Worm (Caenorhabditis elegans) whole organism, L3 larva: Measurements from ENCODE around the gene swp-1.

Experiments used
- R02D3.7 ChIP-seq: fragments of 150-350 bp; optimal IDR thresholded peaks from 2 replicates; lab custom pipeline; 2014; ENCODE audit warnings: missing biosample characterization, missing genetic modification characterization
- ZK546.5 ChIP-seq: sonication (generic microtip); optimal IDR thresholded peaks from 2 replicates; lab custom pipeline; 2017; ENCODE audit warnings: missing biosample characterization, missing genetic modification characterization
- aly-2 ChIP-seq: fragments of 150-350 bp; optimal IDR thresholded peaks from 2 replicates; lab custom pipeline; 2014; ENCODE audit warnings: missing biosample characterization, missing genetic modification characterization
- ama-1 ChIP-seq: fragments of 150-350 bp; optimal IDR thresholded peaks from 2 replicates; lab custom pipeline; 2018
- ceh-16 ChIP-seq: sonication (generic microtip); optimal IDR thresholded peaks from 2 replicates; lab custom pipeline; 2017; ENCODE audit warnings: missing biosample characterization, missing genetic modification characterization
- ceh-82 ChIP-seq: fragments of 150-350 bp; optimal IDR thresholded peaks from 2 replicates; lab custom pipeline; 2014; ENCODE audit warnings: missing biosample characterization, missing genetic modification characterization
- ceh-9 ChIP-seq: sonication (generic microtip); optimal IDR thresholded peaks from 2 replicates; lab custom pipeline; 2018; ENCODE audit warnings: missing biosample characterization, missing genetic modification characterization
- daf-12 ChIP-seq: fragments of 150-350 bp; optimal IDR thresholded peaks from 2 replicates; lab custom pipeline; 2014; ENCODE audit warnings: missing biosample characterization, missing genetic modification reagents, missing genetic modification characterization
- egl-5 ChIP-seq: fragments of 150-350 bp; optimal IDR thresholded peaks from 2 replicates; lab custom pipeline; 2017; ENCODE audit warnings: missing biosample characterization, missing genetic modification reagents, missing genetic modification characterization, inconsistent platforms
- elt-2 ChIP-seq: sonication (generic microtip); optimal IDR thresholded peaks from 2 replicates; lab custom pipeline; 2016; ENCODE audit warnings: missing genetic modification reagents, mild to moderate bottlenecking, missing genetic modification characterization, missing compliant biosample characterization
- eor-1 ChIP-seq, 2 experiments: fragments of 150-350 bp; optimal IDR thresholded peaks; 2 replicates each; lab custom pipeline; 2014 to 2018; ENCODE audit warnings: missing biosample characterization in 2 of 2, missing genetic modification characterization in 2 of 2
- fkh-10 ChIP-seq: sonication (generic microtip); optimal IDR thresholded peaks from 2 replicates; lab custom pipeline; 2017; ENCODE audit warnings: missing biosample characterization, missing genetic modification reagents, missing genetic modification characterization
- fkh-2 ChIP-seq: fragments of 150-350 bp; optimal IDR thresholded peaks from 2 replicates; lab custom pipeline; 2014; ENCODE audit warnings: missing biosample characterization, missing genetic modification reagents, missing genetic modification characterization
- hmg-11 ChIP-seq: sonication (generic microtip); optimal IDR thresholded peaks from 2 replicates; lab custom pipeline; 2016; ENCODE audit warnings: missing genetic modification characterization, missing compliant biosample characterization
- lin-39 ChIP-seq: fragments of 150-350 bp; optimal IDR thresholded peaks from 2 replicates; lab custom pipeline; 2018; ENCODE audit warnings: missing biosample characterization, missing genetic modification reagents, missing genetic modification characterization
- mdl-1 ChIP-seq: fragments of 150-350 bp; optimal IDR thresholded peaks from 2 replicates; lab custom pipeline; 2014; ENCODE audit warnings: missing biosample characterization, missing genetic modification characterization
- nhr-11 ChIP-seq: fragments of 150-350 bp; optimal IDR thresholded peaks from 2 replicates; lab custom pipeline; 2014; ENCODE audit warnings: missing biosample characterization, missing genetic modification characterization
- nhr-12 ChIP-seq: fragments of 150-350 bp; optimal IDR thresholded peaks from 2 replicates; lab custom pipeline; 2014; ENCODE audit warnings: missing biosample characterization, missing genetic modification characterization
- nhr-23 ChIP-seq: fragments of 150-350 bp; optimal IDR thresholded peaks from 2 replicates; lab custom pipeline; 2014; ENCODE audit warnings: missing biosample characterization, missing genetic modification reagents, missing genetic modification characterization
- nhr-25 ChIP-seq: sonication (generic microtip); optimal IDR thresholded peaks from 2 replicates; lab custom pipeline; 2017; ENCODE audit warnings: missing biosample characterization, missing genetic modification characterization
- nhr-67 ChIP-seq: fragments of 150-350 bp; optimal IDR thresholded peaks from 2 replicates; lab custom pipeline; 2014; ENCODE audit warnings: missing biosample characterization, missing genetic modification characterization
- nhr-76 ChIP-seq: fragments of 150-350 bp; sonication (generic microtip); optimal IDR thresholded peaks from 5 replicates; lab custom pipeline; 2014; ENCODE audit warnings: missing biosample characterization, missing genetic modification characterization
- nhr-77 ChIP-seq: fragments of 150-350 bp; optimal IDR thresholded peaks from 2 replicates; lab custom pipeline; 2014; ENCODE audit warnings: missing biosample characterization, missing genetic modification characterization
- pha-4 ChIP-seq: fragments of 150-350 bp; optimal IDR thresholded peaks from 2 replicates; lab custom pipeline; 2014; ENCODE audit warnings: missing biosample characterization, missing genetic modification reagents, missing genetic modification characterization
- sea-2 ChIP-seq: fragments of 150-350 bp; sonication (generic microtip); optimal IDR thresholded peaks from 4 replicates; lab custom pipeline; 2014; ENCODE audit warnings: missing biosample characterization, missing genetic modification reagents, missing genetic modification characterization
- skn-1 ChIP-seq: fragments of 150-350 bp; optimal IDR thresholded peaks from 2 replicates; lab custom pipeline; 2014; ENCODE audit warnings: missing biosample characterization, missing genetic modification characterization
- tbx-2 ChIP-seq: sonication (generic microtip); optimal IDR thresholded peaks from 2 replicates; lab custom pipeline; 2016; ENCODE audit warnings: mild to moderate bottlenecking, missing genetic modification characterization, missing compliant biosample characterization
- unc-39 ChIP-seq: sonication (generic microtip); optimal IDR thresholded peaks from 4 replicates; lab custom pipeline; 2017; ENCODE audit warnings: missing biosample characterization, missing genetic modification characterization
- unc-62 ChIP-seq: fragments of 150-350 bp; sonication (generic microtip); optimal IDR thresholded peaks from 4 replicates; lab custom pipeline; 2014; ENCODE audit warnings: missing biosample characterization, missing genetic modification reagents, missing genetic modification characterization
- zag-1 ChIP-seq: fragments of 150-350 bp; optimal IDR thresholded peaks from 2 replicates; lab custom pipeline; 2014; ENCODE audit warnings: missing biosample characterization, missing genetic modification characterization
- ztf-4 ChIP-seq: fragments of 150-350 bp; optimal IDR thresholded peaks from 2 replicates; lab custom pipeline; 2014; ENCODE audit warnings: missing biosample characterization, missing genetic modification characterization

The swp-1 gene

DNA sequence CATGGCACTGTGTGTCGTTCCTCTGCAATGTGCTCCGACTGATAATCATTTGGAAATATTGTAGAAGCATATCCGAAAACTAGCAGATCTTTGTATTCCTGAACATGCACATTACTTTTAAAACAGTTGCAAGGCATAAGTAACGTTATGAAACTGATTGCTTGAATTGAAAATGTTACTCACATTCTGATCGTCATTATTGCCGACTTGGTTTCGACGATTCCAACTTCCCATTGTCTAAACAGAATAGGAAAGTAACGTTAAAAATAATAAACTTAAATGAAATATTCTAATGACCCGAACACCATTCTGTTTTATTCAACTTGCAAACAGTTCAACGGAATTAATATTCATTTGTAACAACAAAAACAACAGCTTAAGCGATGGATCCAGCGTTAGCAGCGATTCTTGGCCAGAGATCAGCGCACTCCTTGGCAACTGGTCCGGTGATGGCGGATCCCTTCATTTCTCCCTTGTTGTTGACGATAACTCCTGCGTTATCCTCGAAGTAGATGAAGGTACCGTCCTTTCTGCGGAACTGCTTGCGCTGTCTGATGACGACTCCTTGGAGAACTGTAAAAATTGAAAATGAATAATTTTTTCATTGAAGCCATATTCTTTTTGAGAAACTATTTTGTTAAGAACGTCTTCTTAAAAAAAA, at the start of gene swp-1:
swp-1 (minus strand) TSS at position 298 of the 661 bp plus-strand sequence.
- TF ChIP-seq elt-2 (no peak), lin-39 (no peak), hmg-11 (tag; lab: Kevin White, UChicago) (no peak), eor-1 (tag; optimal IDR thresholded peaks at IDR 0.05; lab: Kevin White, UChicago) (no peak), sea-2 (GFP tag; lab: Kevin White, UChicago) (no peak), ZK546.5 (tag; lab: Kevin White, UChicago) (no peak), unc-39 (tag; lab: Kevin White, UChicago) (no peak), nhr-11 (tag; lab: Kevin White, UChicago) (no peak), mdl-1 (tag; lab: Kevin White, UChicago) (no peak), pha-4 (tag; lab: Kevin White, UChicago) (no peak), aly-2 (no peak), skn-1 (tag; lab: Kevin White, UChicago) (no peak), nhr-77 (no peak), ceh-16 (tag; lab: Kevin White, UChicago) (no peak), fkh-2 (tag; lab: Kevin White, UChicago) (no peak), nhr-67 (tag; lab: Kevin White, UChicago) (no peak), unc-62 (no peak), nhr-76 (tag; lab: Kevin White, UChicago) (no peak)

DNA sequence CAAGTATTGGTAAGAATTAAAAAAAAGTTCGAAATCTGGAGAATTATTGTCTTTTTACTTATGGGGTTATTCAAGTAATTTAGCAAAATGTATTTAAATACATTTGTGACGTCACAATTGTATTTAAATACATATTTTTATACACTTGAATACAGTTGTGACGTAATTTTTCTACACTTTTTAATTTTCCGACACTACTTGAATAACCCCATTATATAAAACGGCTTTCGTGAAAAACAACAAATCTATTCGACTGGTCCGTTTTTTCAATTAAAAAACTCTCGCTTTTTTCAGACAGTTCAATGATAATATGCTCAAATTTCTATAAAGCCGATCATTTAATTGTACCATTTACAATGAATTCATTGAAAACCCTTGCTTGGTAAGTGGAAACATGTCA, 45.2 kb upstream of the swp-1 start:
- no peak for TF ChIP-seq ceh-82
- TF ChIP-seq ceh-9 (tag; lab: Kevin White, UChicago): no peak
- TF ChIP-seq ztf-4 (tag; lab: Kevin White, UChicago): no peak
- TF ChIP-seq lin-39: no peak
- no peak for TF ChIP-seq nhr-25 (tag; lab: Kevin White, UChicago)

DNA sequence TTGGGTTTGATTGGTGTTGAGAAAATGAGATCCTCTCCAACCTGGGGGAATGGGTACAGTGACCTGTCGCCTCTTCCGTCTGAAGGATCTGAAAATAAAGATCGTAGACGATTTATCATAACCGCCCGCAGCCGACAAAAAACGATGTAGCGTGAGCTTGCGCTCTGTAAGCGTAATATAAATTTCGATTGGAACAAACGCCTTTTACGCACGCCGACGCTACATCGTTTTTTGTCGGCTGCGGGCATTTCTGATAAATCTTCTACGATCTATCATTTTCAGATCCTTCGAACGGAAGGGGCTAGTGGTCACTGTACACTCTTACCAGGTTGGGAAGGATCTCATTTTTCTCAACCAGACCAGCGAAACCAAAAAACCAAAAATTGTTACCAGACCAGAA, 43.0 kb upstream of the swp-1 start:
- TF ChIP-seq R02D3.7 (tag; lab: Kevin White, UChicago): no peak
- no peak for TF ChIP-seq lin-39
- TF ChIP-seq nhr-12 (tag; lab: Kevin White, UChicago): no peak
- no peak for TF ChIP-seq fkh-10 (GFP tag; lab: Kevin White, UChicago)
- no peak for TF ChIP-seq nhr-76 (tag; lab: Kevin White, UChicago)
- TF ChIP-seq daf-12 (tag; lab: Kevin White, UChicago): no peak
- no peak for TF ChIP-seq nhr-23 (tag; lab: Kevin White, UChicago)

DNA sequence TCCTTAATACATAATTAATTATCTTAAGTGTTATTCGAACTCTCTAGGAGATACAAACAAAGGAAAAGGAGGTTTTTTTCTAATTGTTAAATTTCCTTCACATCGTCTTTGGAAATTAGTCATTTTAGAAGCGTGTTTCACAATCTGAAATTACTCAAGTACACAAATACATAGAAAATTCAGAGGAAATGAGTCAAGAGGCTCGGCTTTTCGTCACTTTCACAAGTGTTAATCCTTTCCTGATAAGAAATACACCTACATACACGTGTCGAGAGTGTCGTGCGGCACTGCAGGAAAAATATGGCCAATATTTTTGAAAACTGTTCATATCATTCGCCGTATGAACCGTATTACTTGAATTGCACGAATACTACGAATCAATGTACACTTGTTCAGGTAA, 41.9 kb upstream of the swp-1 start, which contains the start of gene B0244.4:
B0244.4 (plus strand) TSS at position 301 of the 400 bp plus-strand sequence.
- TF ChIP-seq zag-1 (tag; lab: Kevin White, UChicago) (no peak), nhr-12 (tag; lab: Kevin White, UChicago) (no peak), unc-39 (tag; lab: Kevin White, UChicago) (no peak), lin-39 (no peak), ZK546.5 (tag; lab: Kevin White, UChicago) (no peak), ceh-82 (no peak), fkh-10 (GFP tag; lab: Kevin White, UChicago) (no peak), hmg-11 (tag; lab: Kevin White, UChicago) (no peak), egl-5 (tag; lab: Kevin White, UChicago) (no peak), nhr-67 (tag; lab: Kevin White, UChicago) (no peak), fkh-2 (tag; lab: Kevin White, UChicago) (no peak), ama-1 (lab: Kevin White, UChicago) (no peak), nhr-23 (tag; lab: Kevin White, UChicago) (no peak), R02D3.7 (tag; lab: Kevin White, UChicago) (no peak), nhr-77 (no peak)

DNA sequence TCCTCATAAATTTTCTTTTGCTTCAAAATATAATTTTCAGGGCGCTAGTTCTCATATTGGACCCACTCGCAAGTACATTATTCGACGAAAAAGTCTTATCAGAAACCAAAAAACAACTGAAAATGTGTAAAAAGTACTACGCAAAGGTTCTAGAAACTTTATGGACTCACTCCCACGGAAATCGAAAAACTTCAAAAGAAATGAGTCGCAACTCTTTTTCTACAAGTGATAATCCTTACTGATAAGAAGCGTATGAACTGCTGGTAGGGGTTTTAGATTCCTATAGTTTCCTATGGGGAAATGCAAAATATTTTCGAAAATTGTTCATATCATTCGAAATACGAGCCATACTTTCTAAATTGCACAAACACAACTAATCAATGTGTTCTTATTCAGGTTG, 39.3 kb upstream of the swp-1 start, which contains the start of gene B0244.5:
B0244.5 (plus strand) TSS at position 301 of the 400 bp plus-strand sequence.
- TF ChIP-seq elt-2: peak; percentile 15
- no peak for TF ChIP-seq tbx-2 (tag; lab: Kevin White, UChicago)
- no peak for TF ChIP-seq nhr-23 (tag; lab: Kevin White, UChicago)
- no peak for TF ChIP-seq unc-62
- no peak for TF ChIP-seq egl-5 (tag; lab: Kevin White, UChicago)
- TF ChIP-seq zag-1 (tag; lab: Kevin White, UChicago): no peak
- TF ChIP-seq sea-2 (GFP tag; lab: Kevin White, UChicago): no peak
